Fruit fly (Drosophila melanogaster) whole organism, embryonic: Measurements from ENCODE around the gene aln.

Experiments used
- CG10147 ChIP-seq: fragments of 200-800 bp; sonication (Bioruptor generic); optimal IDR thresholded peaks from 2 replicates; lab custom pipeline; 2019; ENCODE audit warnings: missing biosample characterization, mild to moderate bottlenecking, missing genetic modification characterization, moderate library complexity
- CG10979 ChIP-seq: fragments of 200-800 bp; sonication (Bioruptor generic); optimal IDR thresholded peaks from 2 replicates; lab custom pipeline; 2018; ENCODE audit warnings: missing biosample characterization, mild to moderate bottlenecking, missing genetic modification characterization, moderate library complexity
- CG11504 ChIP-seq: fragments of 200-800 bp; sonication (Bioruptor generic); optimal IDR thresholded peaks from 3 replicates; lab custom pipeline; 2019; ENCODE audit warnings: missing biosample characterization, mild to moderate bottlenecking, missing genetic modification characterization, moderate library complexity
- CG12104 ChIP-seq: fragments of 200-800 bp; sonication (Bioruptor generic); optimal IDR thresholded peaks from 3 replicates; lab custom pipeline; 2016; ENCODE audit warnings: missing biosample characterization, missing genetic modification characterization
- CG12942 ChIP-seq: fragments of 200-800 bp; sonication (Bioruptor generic); optimal IDR thresholded peaks from 3 replicates; lab custom pipeline; 2016; ENCODE audit warnings: missing biosample characterization, missing genetic modification characterization
- CG14667 ChIP-seq: fragments of 200-800 bp; sonication (Bioruptor generic); IDR thresholded peaks from 2 replicates; pipeline ENCODE4 v1.3.6; 2022; ENCODE audit warnings: missing biosample characterization, missing genetic modification characterization
- CG14710 ChIP-seq: fragments of 200-800 bp; sonication (Bioruptor generic); optimal IDR thresholded peaks from 3 replicates; lab custom pipeline; 2019; ENCODE audit warnings: missing biosample characterization, mild to moderate bottlenecking, missing genetic modification characterization, moderate library complexity
- CG16779 ChIP-seq: fragments of 200-800 bp; sonication (Bioruptor generic); IDR thresholded peaks from 2 replicates; pipeline ENCODE4 v1.3.6; 2022; ENCODE audit warnings: missing biosample characterization, missing genetic modification characterization
- CG17385 ChIP-seq: fragments of 200-800 bp; sonication (Bioruptor generic); optimal IDR thresholded peaks from 3 replicates; lab custom pipeline; 2018; ENCODE audit warnings: missing biosample characterization, mild to moderate bottlenecking, missing genetic modification characterization
- CG2889 ChIP-seq: fragments of 200-800 bp; sonication (Bioruptor generic); IDR thresholded peaks from 3 replicates; pipeline ENCODE4 v1.3.6; 2022; ENCODE audit warnings: missing biosample characterization, missing genetic modification characterization
- CG31224 ChIP-seq: fragments of 200-800 bp; sonication (Bioruptor generic); IDR thresholded peaks from 2 replicates; pipeline ENCODE4 v1.3.6; 2022; ENCODE audit warnings: missing biosample characterization, missing genetic modification characterization
- CG33213 ChIP-seq: fragments of 200-800 bp; sonication (Bioruptor generic); optimal IDR thresholded peaks from 3 replicates; lab custom pipeline; 2016; ENCODE audit warnings: missing biosample characterization, missing genetic modification characterization
- CG6689 ChIP-seq: fragments of 200-800 bp; sonication (Bioruptor generic); IDR thresholded peaks from 2 replicates; pipeline ENCODE4 v1.3.6; 2022; ENCODE audit warnings: missing biosample characterization, missing genetic modification characterization
- CG7556 ChIP-seq: fragments of 200-800 bp; sonication (Bioruptor generic); optimal IDR thresholded peaks from 2 replicates; lab custom pipeline; 2017; ENCODE audit warnings: missing biosample characterization, mild to moderate bottlenecking, missing genetic modification characterization
- CG7987 ChIP-seq: fragments of 200-800 bp; sonication (Bioruptor generic); optimal IDR thresholded peaks from 2 replicates; lab custom pipeline; 2018; ENCODE audit warnings: missing biosample characterization, mild to moderate bottlenecking, missing genetic modification characterization, moderate library complexity
- CG8281 ChIP-seq: fragments of 200-800 bp; sonication (Bioruptor generic); optimal IDR thresholded peaks from 2 replicates; lab custom pipeline; 2018; ENCODE audit warnings: missing biosample characterization, mild to moderate bottlenecking, missing genetic modification characterization, moderate library complexity
- CG8765 ChIP-seq: fragments of 200-800 bp; sonication (Bioruptor generic); IDR thresholded peaks from 2 replicates; pipeline ENCODE4 v1.3.6; 2022; ENCODE audit warnings: missing biosample characterization, missing genetic modification characterization
- CG9215 ChIP-seq: fragments of 200-800 bp; sonication (Bioruptor generic); IDR thresholded peaks from 2 replicates; pipeline ENCODE4 v1.3.6; 2022; ENCODE audit warnings: missing biosample characterization, missing genetic modification characterization
- CTCF ChIP-seq: fragments of 200-800 bp; sonication (Bioruptor generic); optimal IDR thresholded peaks from 2 replicates; lab custom pipeline; 2017; ENCODE audit warnings: missing biosample characterization, mild to moderate bottlenecking, missing genetic modification characterization, moderate library complexity
- D19B ChIP-seq: fragments of 200-800 bp; sonication (Bioruptor generic); optimal IDR thresholded peaks from 2 replicates; lab custom pipeline; 2017; ENCODE audit warnings: missing biosample characterization, mild to moderate bottlenecking, missing genetic modification characterization
- Deaf1 ChIP-seq: fragments of 200-800 bp; optimal IDR thresholded peaks from 3 replicates; lab custom pipeline; 2019; ENCODE audit warnings: missing biosample characterization, mild to moderate bottlenecking, missing genetic modification characterization, moderate library complexity
- Dek ChIP-seq: fragments of 200-800 bp; sonication (Bioruptor generic); optimal IDR thresholded peaks from 3 replicates; lab custom pipeline; 2019; ENCODE audit warnings: missing biosample characterization, mild to moderate bottlenecking, missing genetic modification characterization, moderate library complexity
- Ets65A ChIP-seq: fragments of 200-800 bp; sonication (Bioruptor generic); peaks from one replicate; lab custom pipeline; 2016; ENCODE audit warnings: missing biosample characterization, missing genetic modification characterization
- Hsf ChIP-seq: fragments of 200-800 bp; sonication (Bioruptor generic); optimal IDR thresholded peaks from 3 replicates; lab custom pipeline; 2016; ENCODE audit warnings: missing biosample characterization, missing genetic modification characterization
- Kr ChIP-seq: fragments of 200-800 bp; sonication (Bioruptor generic); optimal IDR thresholded peaks from 2 replicates; lab custom pipeline; 2017; ENCODE audit warnings: missing biosample characterization, mild to moderate bottlenecking, missing genetic modification characterization
- Mad ChIP-seq: fragments of 200-800 bp; sonication (Bioruptor generic); optimal IDR thresholded peaks from 2 replicates; lab custom pipeline; 2016; ENCODE audit warnings: missing biosample characterization, missing genetic modification characterization
- Med ChIP-seq: fragments of 200-800 bp; sonication (Bioruptor generic); peaks from one replicate; lab custom pipeline; 2016; ENCODE audit warnings: missing biosample characterization, missing genetic modification characterization, mild to moderate bottlenecking, inconsistent platforms, moderate library complexity
- Myb ChIP-seq: fragments of 200-800 bp; sonication (Bioruptor generic); optimal IDR thresholded peaks from 2 replicates; lab custom pipeline; 2016; ENCODE audit warnings: missing biosample characterization, missing genetic modification characterization
- Nf-YB ChIP-seq: fragments of 200-800 bp; sonication (Bioruptor generic); optimal IDR thresholded peaks from 3 replicates; lab custom pipeline; 2019; ENCODE audit warnings: missing biosample characterization, mild to moderate bottlenecking, missing genetic modification characterization, moderate library complexity
- Pdp1 ChIP-seq, 2 experiments: fragments of 200-800 bp; sonication (Bioruptor generic); optimal IDR thresholded peaks; 3 replicates each; lab custom pipeline; 2016; ENCODE audit warnings: missing biosample characterization in 2 of 2, missing genetic modification characterization in 2 of 2, mild to moderate bottlenecking in 1 of 2, moderate library complexity in 1 of 2
- ab ChIP-seq: fragments of 200-800 bp; sonication (Bioruptor generic); optimal IDR thresholded peaks from 2 replicates; lab custom pipeline; 2016; ENCODE audit warnings: missing biosample characterization, missing genetic modification characterization
- bigmax ChIP-seq: fragments of 200-800 bp; sonication (Bioruptor generic); optimal IDR thresholded peaks from 2 replicates; lab custom pipeline; 2018; ENCODE audit warnings: missing biosample characterization, mild to moderate bottlenecking, missing genetic modification characterization
- dm ChIP-seq: fragments of 200-800 bp; sonication (Bioruptor generic); optimal IDR thresholded peaks from 3 replicates; lab custom pipeline; 2016; ENCODE audit warnings: missing biosample characterization, missing genetic modification characterization
- eyg ChIP-seq: fragments of 200-800 bp; sonication (Bioruptor generic); optimal IDR thresholded peaks from 3 replicates; lab custom pipeline; 2016; ENCODE audit warnings: missing biosample characterization, missing genetic modification characterization
- ftz-f1 ChIP-seq: fragments of 200-800 bp; sonication (Bioruptor generic); optimal IDR thresholded peaks from 2 replicates; lab custom pipeline; 2016; ENCODE audit warnings: missing biosample characterization, missing genetic modification characterization
- fu2 ChIP-seq: fragments of 200-800 bp; sonication (Bioruptor generic); optimal IDR thresholded peaks from 2 replicates; lab custom pipeline; 2016; ENCODE audit warnings: missing biosample characterization, missing genetic modification characterization
- gfzf ChIP-seq: fragments of 200-800 bp; sonication (Bioruptor generic); optimal IDR thresholded peaks from 2 replicates; lab custom pipeline; 2016; ENCODE audit warnings: missing biosample characterization, mild to moderate bottlenecking, missing genetic modification characterization, moderate library complexity
- her ChIP-seq: fragments of 200-800 bp; sonication (Bioruptor generic); optimal IDR thresholded peaks from 2 replicates; lab custom pipeline; 2016; ENCODE audit warnings: missing biosample characterization, missing genetic modification characterization
- ken ChIP-seq: fragments of 200-800 bp; sonication (Bioruptor generic); IDR thresholded peaks from 3 replicates; pipeline ENCODE4 v1.3.6; 2022; ENCODE audit warnings: missing biosample characterization, missing genetic modification characterization
- luna ChIP-seq: fragments of 200-800 bp; sonication (Bioruptor generic); optimal IDR thresholded peaks from 2 replicates; lab custom pipeline; 2016; ENCODE audit warnings: missing biosample characterization, missing genetic modification characterization
- otp ChIP-seq: fragments of 200-800 bp; sonication (Bioruptor generic); IDR thresholded peaks from 3 replicates; pipeline ENCODE4, ENCODE4 v1.3.6; 2022; ENCODE audit warnings: missing biosample characterization, missing genetic modification characterization
- pfk ChIP-seq: fragments of 200-800 bp; sonication (Bioruptor generic); optimal IDR thresholded peaks from 2 replicates; lab custom pipeline; 2018; ENCODE audit warnings: missing biosample characterization, mild to moderate bottlenecking, missing genetic modification characterization, moderate library complexity
- pho ChIP-seq: fragments of 200-800 bp; sonication (Bioruptor generic); optimal IDR thresholded peaks from 2 replicates; lab custom pipeline; 2016; ENCODE audit warnings: missing biosample characterization, missing genetic modification characterization
- prd ChIP-seq, 3 experiments: fragments of >200 bp in 2 of 3; fragments of 200-800 bp in 1 of 3; sonication (Bioruptor generic) in 1 of 3; optimal IDR thresholded peaks in 2 of 3; IDR thresholded peaks in 1 of 3; 2 replicates in 2 of 3; 3 replicates in 1 of 3; pipeline versions ENCODE4 v1.3.6 to Lab custom; 2017 to 2022; ENCODE audit warnings: missing biosample characterization in 1 of 3, missing genetic modification characterization in 1 of 3
- psq ChIP-seq: fragments of 200-800 bp; sonication (Bioruptor generic); optimal IDR thresholded peaks from 2 replicates; lab custom pipeline; 2017; ENCODE audit warnings: missing biosample characterization, missing genetic modification characterization
- sisA ChIP-seq: fragments of 200-800 bp; sonication (Bioruptor generic); IDR thresholded peaks from 2 replicates; pipeline ENCODE4 v1.3.6; 2022; ENCODE audit warnings: missing biosample characterization, missing genetic modification characterization
- so ChIP-seq: fragments of 200-800 bp; sonication (Bioruptor generic); IDR thresholded peaks from 3 replicates; pipeline ENCODE4 v1.3.6; 2022; ENCODE audit warnings: missing biosample characterization, missing genetic modification characterization
- tin ChIP-seq: fragments of 200-800 bp; sonication (Bioruptor generic); optimal IDR thresholded peaks from 3 replicates; lab custom pipeline; 2016; ENCODE audit warnings: missing biosample characterization, missing genetic modification characterization
- tll ChIP-seq, 2 experiments: fragments of 200-800 bp in 1 of 2; fragments of >200 bp in 1 of 2; sonication (Bioruptor generic) in 1 of 2; optimal IDR thresholded peaks; 2 replicates each; lab custom pipeline; 2017 to 2019; ENCODE audit warnings: missing biosample characterization in 2 of 2, missing genetic modification characterization in 2 of 2, mild to moderate bottlenecking in 1 of 2, moderate library complexity in 1 of 2
- tup ChIP-seq: fragments of 200-800 bp; sonication (Bioruptor generic); optimal IDR thresholded peaks from 2 replicates; lab custom pipeline; 2016; ENCODE audit warnings: missing biosample characterization, mild to moderate bottlenecking, missing genetic modification characterization, moderate library complexity
- unc-4 ChIP-seq: fragments of 200-800 bp; sonication (Bioruptor generic); IDR thresholded peaks from 2 replicates; pipeline ENCODE4 v1.3.6; 2022; ENCODE audit warnings: missing biosample characterization, missing genetic modification characterization; ENCODE audit not compliant: partially characterized antibody

The aln gene

dm6 chr3L:1034887-1035260 is 41.1 kb downstream of the aln start (continued):
- TF ChIP-seq pho (no peak), pfk (no peak), so (GFP tag; lab: Robert Waterston, UW) (no peak), Med (GFP tag; lab: Kevin White, UChicago) (peak; percentile 46), Nf-YB (GFP tag; lab: Kevin White, UChicago) (no peak), tin (GFP tag; lab: Kevin White, UChicago) (no peak), Myb (no peak), CG10147 (GFP tag; lab: Kevin White, UChicago) (no peak), Kr (no peak), Mad (GFP tag; lab: Kevin White, UChicago) (no peak), CG7556 (GFP tag; lab: Kevin White, UChicago) (no peak), CG7987 (GFP tag; lab: Kevin White, UChicago) (peak; percentile 21), CG2889 (GFP tag; lab: Robert Waterston, UW) (no peak), psq (no peak), CG9215 (GFP tag; lab: Robert Waterston, UW) (peak; percentile 31; the same call in 1 of the 2 replicates), Pdp1 (GFP tag; optimal IDR thresholded peaks at IDR 0.05; lab: Kevin White, UChicago) (no peak), CG12104 (peak; percentile 35), tll (GFP tag; optimal IDR thresholded peaks at IDR 0.05; lab: Kevin White, UChicago) (no peak), otp (GFP tag; lab: Robert Waterston, UW) (peak; percentile 77; the same call in 2 of the 3 replicates), bigmax (GFP tag; lab: Kevin White, UChicago) (no peak), gfzf (peak; percentile 73), sisA (GFP tag; lab: Robert Waterston, UW) (no peak), Hsf (GFP tag; lab: Kevin White, UChicago) (no peak), prd (optimal IDR thresholded peaks at IDR 0.05; lab: Kevin White, UChicago) (no peak), prd (GFP tag; IDR thresholded peaks at IDR 0.05; lab: Robert Waterston, UW) (0 out of 3 replicates have a peak, but pooled peaks have one; percentile 19), Deaf1 (tag; lab: Kevin White, UChicago) (peak; percentile 23), Dek (tag; lab: Kevin White, UChicago) (no peak), CG11504 (peak; percentile 55), CG8765 (GFP tag; lab: Robert Waterston, UW) (no peak), ab (GFP tag; lab: Kevin White, UChicago) (no peak), CG10979 (no peak), CG8281 (no peak), luna (GFP tag; lab: Kevin White, UChicago) (no peak), ken (GFP tag; lab: Robert Waterston, UW) (no peak), unc-4 (GFP tag; lab: Robert Waterston, UW) (peak; percentile 90), Ets65A (peak; percentile 16), tup (GFP tag; lab: Kevin White, UChicago) (no peak)

DNA sequence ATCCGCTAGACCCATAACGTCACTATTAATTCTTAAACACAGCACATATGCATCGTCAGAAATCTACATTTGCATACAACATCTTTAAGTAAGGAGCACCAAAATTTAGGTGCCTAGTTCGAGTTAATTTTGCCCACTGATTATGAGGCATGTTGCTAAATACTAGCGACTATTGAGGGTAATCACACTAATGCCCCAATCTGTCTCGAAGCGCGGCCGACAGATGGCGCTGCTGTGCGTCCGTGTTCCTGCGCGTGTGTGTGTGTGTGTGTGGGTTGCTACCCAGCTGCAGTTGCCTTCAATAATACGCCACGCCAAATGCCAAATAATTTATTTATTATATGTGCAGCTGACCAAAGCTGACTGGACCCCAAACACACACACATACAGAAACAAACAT is 47.6 kb downstream of the aln start:
- TF ChIP-seq dm (GFP tag; lab: Kevin White, UChicago) (no peak), CTCF (GFP tag; lab: Kevin White, UChicago) (peak; percentile 77)

DNA sequence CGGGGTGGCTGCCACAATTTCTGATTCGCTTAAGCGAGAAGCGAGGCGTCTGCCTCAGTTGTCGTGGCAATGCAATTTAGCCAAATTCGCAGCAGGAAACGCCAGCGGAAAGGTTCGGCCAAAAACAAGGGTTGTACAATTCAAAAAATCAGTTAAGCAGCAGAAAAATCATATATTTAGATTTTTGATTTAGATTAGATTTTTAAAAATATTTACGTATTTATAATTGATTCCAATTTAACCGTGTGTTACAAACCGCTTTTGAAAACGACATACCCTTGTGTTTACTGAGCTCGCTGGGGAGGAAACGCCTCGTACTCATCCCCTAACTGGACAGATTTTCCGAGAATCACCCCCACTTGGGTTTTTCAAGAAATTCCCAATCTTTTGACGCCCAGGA is 49.7 kb downstream of the aln start:
- no peak for TF ChIP-seq CG16779 (GFP tag; lab: Robert Waterston, UW)
- TF ChIP-seq CG33213 = no peak
- TF ChIP-seq Mad (GFP tag; lab: Kevin White, UChicago) = no peak
- TF ChIP-seq CG14667 (GFP tag; lab: Robert Waterston, UW) = 0 out of 2 replicates have a peak, but pooled peaks have one; percentile 25
- no peak for TF ChIP-seq CG31224
- TF ChIP-seq D19B (GFP tag; lab: Kevin White, UChicago) = no peak
- peak; percentile 19; the same call in 1 of the 2 replicates for TF ChIP-seq CG6689 (GFP tag; lab: Robert Waterston, UW)
- TF ChIP-seq CG12942 = no peak
- no peak for TF ChIP-seq her (GFP tag; lab: Kevin White, UChicago)
- TF ChIP-seq CG14710 = peak; percentile 22
- no peak for TF ChIP-seq eyg (GFP tag; lab: Kevin White, UChicago)
- no peak for TF ChIP-seq fu2 (GFP tag; lab: Kevin White, UChicago)
- TF ChIP-seq prd (optimal IDR thresholded peaks at IDR 0.05; lab: Kevin White, UChicago) = no peak
- peak; percentile 36; the same call in 1 of the 3 replicates for TF ChIP-seq prd (GFP tag; IDR thresholded peaks at IDR 0.05; lab: Robert Waterston, UW)
- TF ChIP-seq CG17385 = no peak
- no peak for TF ChIP-seq ftz-f1 (GFP tag; lab: Kevin White, UChicago)
